Worm (Caenorhabditis elegans) whole organism, L3 larva: ENCODE data around the gene M163.10.

ENCODE experiments used
- R02D3.7 ChIP-seq: fragments of 150-350 bp; optimal IDR thresholded peaks from 2 replicates; lab custom pipeline; 2014; ENCODE audit warnings: missing biosample characterization, missing genetic modification characterization
- ZK546.5 ChIP-seq: sonication (generic microtip); optimal IDR thresholded peaks from 2 replicates; lab custom pipeline; 2017; ENCODE audit warnings: missing biosample characterization, missing genetic modification characterization
- aly-2 ChIP-seq: fragments of 150-350 bp; optimal IDR thresholded peaks from 2 replicates; lab custom pipeline; 2014; ENCODE audit warnings: missing biosample characterization, missing genetic modification characterization
- ama-1 ChIP-seq: fragments of 150-350 bp; optimal IDR thresholded peaks from 2 replicates; lab custom pipeline; 2018
- ceh-16 ChIP-seq: sonication (generic microtip); optimal IDR thresholded peaks from 2 replicates; lab custom pipeline; 2017; ENCODE audit warnings: missing biosample characterization, missing genetic modification characterization
- ceh-28 ChIP-seq: fragments of 150-350 bp; optimal IDR thresholded peaks from 2 replicates; lab custom pipeline; 2014; ENCODE audit warnings: missing biosample characterization, missing genetic modification reagents, missing genetic modification characterization
- ceh-82 ChIP-seq: fragments of 150-350 bp; optimal IDR thresholded peaks from 2 replicates; lab custom pipeline; 2014; ENCODE audit warnings: missing biosample characterization, missing genetic modification characterization
- ceh-9 ChIP-seq: sonication (generic microtip); optimal IDR thresholded peaks from 2 replicates; lab custom pipeline; 2018; ENCODE audit warnings: missing biosample characterization, missing genetic modification characterization
- daf-12 ChIP-seq: fragments of 150-350 bp; optimal IDR thresholded peaks from 2 replicates; lab custom pipeline; 2014; ENCODE audit warnings: missing biosample characterization, missing genetic modification reagents, missing genetic modification characterization
- egl-27 ChIP-seq: sonication (generic microtip); optimal IDR thresholded peaks from 4 replicates; lab custom pipeline; 2017; ENCODE audit warnings: missing biosample characterization, missing genetic modification reagents, missing genetic modification characterization
- egl-5 ChIP-seq: fragments of 150-350 bp; optimal IDR thresholded peaks from 2 replicates; lab custom pipeline; 2017; ENCODE audit warnings: missing biosample characterization, missing genetic modification reagents, missing genetic modification characterization, inconsistent platforms
- elt-1 ChIP-seq: fragments of 150-350 bp; optimal IDR thresholded peaks from 2 replicates; lab custom pipeline; 2014; ENCODE audit warnings: missing biosample characterization, missing genetic modification characterization
- elt-3 ChIP-seq, 3 experiments: fragments of 150-350 bp in 1 of 3; sonication (generic microtip) in 2 of 3; optimal IDR thresholded peaks; 2 replicates in 2 of 3; 4 replicates in 1 of 3; lab custom pipeline; 2014 to 2017; ENCODE audit warnings: missing biosample characterization in 3 of 3, missing genetic modification characterization in 3 of 3
- fkh-10 ChIP-seq: sonication (generic microtip); optimal IDR thresholded peaks from 2 replicates; lab custom pipeline; 2017; ENCODE audit warnings: missing biosample characterization, missing genetic modification reagents, missing genetic modification characterization
- fkh-2 ChIP-seq: fragments of 150-350 bp; optimal IDR thresholded peaks from 2 replicates; lab custom pipeline; 2014; ENCODE audit warnings: missing biosample characterization, missing genetic modification reagents, missing genetic modification characterization
- fos-1 ChIP-seq: fragments of 150-350 bp; optimal IDR thresholded peaks from 2 replicates; lab custom pipeline; 2014; ENCODE audit warnings: missing biosample characterization, missing genetic modification characterization
- hmg-11 ChIP-seq: sonication (generic microtip); optimal IDR thresholded peaks from 2 replicates; lab custom pipeline; 2016; ENCODE audit warnings: missing genetic modification characterization, missing compliant biosample characterization
- jun-1 ChIP-seq: fragments of 150-350 bp; optimal IDR thresholded peaks from 2 replicates; lab custom pipeline; 2014; ENCODE audit warnings: missing biosample characterization, missing genetic modification reagents, missing genetic modification characterization
- lin-15B ChIP-seq: fragments of 150-350 bp; optimal IDR thresholded peaks from 2 replicates; lab custom pipeline; 2014; ENCODE audit warnings: missing biosample characterization, missing genetic modification characterization
- lin-39 ChIP-seq: fragments of 150-350 bp; optimal IDR thresholded peaks from 2 replicates; lab custom pipeline; 2018; ENCODE audit warnings: missing biosample characterization, missing genetic modification reagents, missing genetic modification characterization
- lsy-12 ChIP-seq: sonication (generic microtip); optimal IDR thresholded peaks from 2 replicates; lab custom pipeline; 2016; ENCODE audit warnings: mild to moderate bottlenecking, missing genetic modification characterization, missing compliant biosample characterization
- mdl-1 ChIP-seq: fragments of 150-350 bp; optimal IDR thresholded peaks from 2 replicates; lab custom pipeline; 2014; ENCODE audit warnings: missing biosample characterization, missing genetic modification characterization
- mml-1 ChIP-seq: fragments of 150-350 bp; sonication (generic microtip); optimal IDR thresholded peaks from 3 replicates; lab custom pipeline; 2014; ENCODE audit warnings: missing biosample characterization, missing genetic modification characterization
- nfya-1 ChIP-seq: sonication (generic microtip); optimal IDR thresholded peaks from 2 replicates; lab custom pipeline; 2017; ENCODE audit warnings: missing genetic modification characterization, mild to moderate bottlenecking, missing compliant biosample characterization, antibody characterized with exemption, moderate library complexity; ENCODE audit not compliant: insufficient read depth
- nhr-11 ChIP-seq: fragments of 150-350 bp; optimal IDR thresholded peaks from 2 replicates; lab custom pipeline; 2014; ENCODE audit warnings: missing biosample characterization, missing genetic modification characterization
- nhr-12 ChIP-seq: fragments of 150-350 bp; optimal IDR thresholded peaks from 2 replicates; lab custom pipeline; 2014; ENCODE audit warnings: missing biosample characterization, missing genetic modification characterization
- nhr-23 ChIP-seq: fragments of 150-350 bp; optimal IDR thresholded peaks from 2 replicates; lab custom pipeline; 2014; ENCODE audit warnings: missing biosample characterization, missing genetic modification reagents, missing genetic modification characterization
- nhr-237 ChIP-seq: fragments of 150-350 bp; optimal IDR thresholded peaks from 2 replicates; lab custom pipeline; 2014; ENCODE audit warnings: missing biosample characterization, missing genetic modification characterization
- nhr-25 ChIP-seq: sonication (generic microtip); optimal IDR thresholded peaks from 2 replicates; lab custom pipeline; 2017; ENCODE audit warnings: missing biosample characterization, missing genetic modification characterization
- nhr-28 ChIP-seq: fragments of 150-350 bp; optimal IDR thresholded peaks from 2 replicates; lab custom pipeline; 2014; ENCODE audit warnings: missing biosample characterization, missing genetic modification characterization
- nhr-43 ChIP-seq: sonication (generic microtip); optimal IDR thresholded peaks from 2 replicates; lab custom pipeline; 2016; ENCODE audit warnings: mild to moderate bottlenecking, missing genetic modification characterization, missing compliant biosample characterization; ENCODE audit not compliant: poor library complexity, severe bottlenecking
- nhr-76 ChIP-seq: fragments of 150-350 bp; sonication (generic microtip); optimal IDR thresholded peaks from 5 replicates; lab custom pipeline; 2014; ENCODE audit warnings: missing biosample characterization, missing genetic modification characterization
- nhr-77 ChIP-seq: fragments of 150-350 bp; optimal IDR thresholded peaks from 2 replicates; lab custom pipeline; 2014; ENCODE audit warnings: missing biosample characterization, missing genetic modification characterization
- pha-4 ChIP-seq: fragments of 150-350 bp; optimal IDR thresholded peaks from 2 replicates; lab custom pipeline; 2014; ENCODE audit warnings: missing biosample characterization, missing genetic modification reagents, missing genetic modification characterization
- pqm-1 ChIP-seq: fragments of 150-350 bp; optimal IDR thresholded peaks from 2 replicates; lab custom pipeline; 2017; ENCODE audit warnings: missing biosample characterization, missing genetic modification characterization, inconsistent platforms
- sea-2 ChIP-seq: fragments of 150-350 bp; sonication (generic microtip); optimal IDR thresholded peaks from 4 replicates; lab custom pipeline; 2014; ENCODE audit warnings: missing biosample characterization, missing genetic modification reagents, missing genetic modification characterization
- skn-1 ChIP-seq: fragments of 150-350 bp; optimal IDR thresholded peaks from 2 replicates; lab custom pipeline; 2014; ENCODE audit warnings: missing biosample characterization, missing genetic modification characterization
- snpc-4 ChIP-seq: fragments of 150-350 bp; optimal IDR thresholded peaks from 2 replicates; lab custom pipeline; 2014; ENCODE audit warnings: missing biosample characterization, missing genetic modification characterization
- tbx-2 ChIP-seq: sonication (generic microtip); optimal IDR thresholded peaks from 2 replicates; lab custom pipeline; 2016; ENCODE audit warnings: mild to moderate bottlenecking, missing genetic modification characterization, missing compliant biosample characterization
- unc-39 ChIP-seq: sonication (generic microtip); optimal IDR thresholded peaks from 4 replicates; lab custom pipeline; 2017; ENCODE audit warnings: missing biosample characterization, missing genetic modification characterization
- unc-62 ChIP-seq: fragments of 150-350 bp; sonication (generic microtip); optimal IDR thresholded peaks from 4 replicates; lab custom pipeline; 2014; ENCODE audit warnings: missing biosample characterization, missing genetic modification reagents, missing genetic modification characterization
- zag-1 ChIP-seq: fragments of 150-350 bp; optimal IDR thresholded peaks from 2 replicates; lab custom pipeline; 2014; ENCODE audit warnings: missing biosample characterization, missing genetic modification characterization
- ztf-4 ChIP-seq: fragments of 150-350 bp; optimal IDR thresholded peaks from 2 replicates; lab custom pipeline; 2014; ENCODE audit warnings: missing biosample characterization, missing genetic modification characterization

M163.10 gene

DNA sequence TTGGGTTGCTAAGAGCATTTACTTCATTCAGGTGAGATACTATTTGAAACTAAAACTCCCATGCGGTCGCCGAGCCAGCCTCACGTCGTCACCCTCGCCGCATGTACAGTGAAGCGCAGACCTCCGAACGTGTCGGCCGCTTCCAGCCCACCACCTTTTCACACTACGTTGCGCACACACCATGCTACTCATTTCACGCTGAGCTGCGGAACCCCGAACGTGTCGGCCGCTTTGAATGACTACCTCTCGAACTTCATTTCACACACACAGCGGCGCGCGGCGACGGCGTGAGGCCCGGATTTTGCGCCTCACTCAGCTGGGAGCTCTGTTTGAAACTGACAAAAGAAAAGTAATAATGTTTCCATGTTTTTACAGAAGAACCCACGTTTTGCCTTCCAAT lies 10.8 kb downstream of the M163.10 start:
- no peak for TF ChIP-seq skn-1
- peak; percentile 11 for TF ChIP-seq snpc-4

ce11 chrX:14484827-14485226 lies 14.0 kb downstream of the M163.10 start, which contains the start of gene M163.8:
Gene M163.8, plus strand, starts transcription at chrX:14485127.
- no peak for TF ChIP-seq egl-5 (tag; lab: Kevin White, UChicago)
- no peak for TF ChIP-seq mdl-1 (tag; lab: Kevin White, UChicago)
- TF ChIP-seq fos-1 (tag; lab: Kevin White, UChicago): no peak
- no peak for TF ChIP-seq ztf-4 (tag; lab: Kevin White, UChicago)
- TF ChIP-seq elt-3 (tag; optimal IDR thresholded peaks at IDR 0.05; lab: Kevin White, UChicago): no peak
- TF ChIP-seq nhr-11 (tag; lab: Kevin White, UChicago): no peak
- TF ChIP-seq, all 47 proteins: peak for 0

DNA sequence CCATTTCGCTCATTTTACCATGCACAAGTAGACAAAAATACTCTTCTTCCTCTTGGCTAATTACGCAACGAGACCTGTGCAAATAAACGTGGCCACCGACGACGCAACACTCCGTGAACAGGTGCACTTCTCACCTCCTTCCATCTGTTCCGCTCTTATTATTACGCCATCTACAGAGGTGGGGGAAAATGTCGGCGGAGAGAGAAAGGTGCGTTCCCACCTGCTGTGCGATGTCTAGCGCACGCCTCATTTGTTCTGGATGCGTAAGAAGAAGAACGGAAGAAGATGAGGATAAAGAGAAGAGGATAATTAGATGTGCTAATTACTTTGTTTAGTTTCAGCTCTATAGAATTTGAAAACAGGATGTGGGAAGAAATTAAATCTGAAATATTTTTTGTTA lies 15.7 kb downstream of the M163.10 start:
- no peak for TF ChIP-seq ztf-4 (tag; lab: Kevin White, UChicago)
- no peak for TF ChIP-seq nhr-12
- TF ChIP-seq skn-1: no peak
- no peak for TF ChIP-seq ceh-28 (tag; lab: Kevin White, UChicago)
- no peak for TF ChIP-seq daf-12 (tag; lab: Kevin White, UChicago)
- no peak for TF ChIP-seq fkh-2
- no peak for TF ChIP-seq unc-39
- no peak for TF ChIP-seq aly-2 (tag; lab: Kevin White, UChicago)
- TF ChIP-seq egl-27 (tag; lab: Kevin White, UChicago): no peak
- no peak for TF ChIP-seq mml-1 (tag; lab: Kevin White, UChicago)
- no peak for TF ChIP-seq unc-62 (GFP tag; lab: Kevin White, UChicago)
- TF ChIP-seq sea-2 (GFP tag; lab: Kevin White, UChicago): no peak
- no peak for TF ChIP-seq fkh-10

DNA sequence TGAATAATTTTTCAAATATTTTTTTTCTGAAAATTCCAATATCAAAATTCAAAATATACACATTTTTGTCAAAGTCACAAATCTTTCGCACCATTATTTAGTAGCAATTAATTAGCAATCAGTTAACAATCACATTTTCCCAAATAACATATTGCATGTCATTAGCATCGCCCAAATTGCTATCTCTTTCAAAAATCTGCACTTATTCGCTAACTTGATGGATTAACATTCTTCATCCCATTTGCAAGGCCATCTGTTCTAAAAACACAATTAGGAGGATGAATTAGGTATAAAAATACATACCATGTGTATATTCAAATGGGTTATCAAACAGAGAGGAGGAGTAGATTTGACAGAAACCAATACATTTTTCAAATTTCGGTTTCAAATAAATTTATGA lies 16.5 kb downstream of the M163.10 start:
- TF ChIP-seq nhr-25 (tag; lab: Kevin White, UChicago) (peak; percentile 68), elt-1 (tag; lab: Kevin White, UChicago) (peak; percentile 29), ceh-9 (tag; lab: Kevin White, UChicago) (no peak)
- TF ChIP-seq, all 47 proteins: peak for 2

ce11 chrX:14487832-14488231 lies 17.0 kb downstream of the M163.10 start:
- TF ChIP-seq unc-39 (no peak), pha-4 (tag; lab: Kevin White, UChicago) (no peak), elt-1 (tag; lab: Kevin White, UChicago) (peak; percentile 66), ceh-16 (tag; lab: Kevin White, UChicago) (no peak), nhr-28 (no peak), hmg-11 (no peak), nfya-1 (tag; lab: Kevin White, UChicago) (no peak), fkh-10 (no peak), ceh-28 (tag; lab: Kevin White, UChicago) (no peak), lin-39 (tag; lab: Kevin White, UChicago) (peak; percentile 25), mml-1 (tag; lab: Kevin White, UChicago) (no peak), nhr-237 (tag; lab: Kevin White, UChicago) (no peak)

DNA sequence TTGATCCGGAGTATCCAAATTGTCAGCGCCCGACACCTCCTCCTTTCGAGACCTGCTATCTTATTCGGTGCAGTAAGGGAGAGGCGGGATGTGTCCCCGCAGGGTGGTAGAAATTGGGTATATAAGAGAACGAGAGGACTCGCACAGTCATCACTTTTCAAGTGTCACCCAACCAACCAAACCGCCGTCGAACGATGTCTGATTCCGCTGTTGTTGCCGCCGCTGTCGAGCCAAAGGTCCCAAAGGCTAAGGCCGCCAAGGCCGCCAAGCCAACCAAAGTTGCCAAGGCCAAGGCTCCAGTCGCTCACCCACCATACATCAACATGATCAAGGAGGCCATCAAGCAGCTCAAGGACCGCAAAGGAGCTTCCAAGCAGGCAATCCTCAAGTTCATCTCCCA lies 19.2 kb downstream of the M163.10 start, which contains the start of gene his-24:
Gene his-24 (plus strand): TSS at position 150 of the 400 bp plus-strand sequence.
- TF ChIP-seq ceh-82 (tag; lab: Kevin White, UChicago): peak; percentile 38
- no peak for TF ChIP-seq ZK546.5 (tag; lab: Kevin White, UChicago)
- peak; percentile 49 for TF ChIP-seq egl-27 (tag; lab: Kevin White, UChicago)
- peak; percentile 3 for TF ChIP-seq nhr-77 (tag; lab: Kevin White, UChicago)
- peak; percentile 18 for TF ChIP-seq tbx-2
- TF ChIP-seq snpc-4: peak; percentile 33
- peak; percentile 86 for TF ChIP-seq nhr-23
- no peak for TF ChIP-seq nhr-76 (tag; lab: Kevin White, UChicago)
- TF ChIP-seq zag-1: no peak
- peak; percentile 91 for TF ChIP-seq ama-1 (lab: Kevin White, UChicago)
- TF ChIP-seq fkh-2: no peak
- TF ChIP-seq nfya-1 (tag; lab: Kevin White, UChicago): peak; percentile 72
- no peak for TF ChIP-seq sea-2 (GFP tag; lab: Kevin White, UChicago)
- TF ChIP-seq elt-3 (tag; optimal IDR thresholded peaks at IDR 0.05; lab: Kevin White, UChicago): peak in 1 of 3 experiments; percentile 10
- peak; percentile 16 for TF ChIP-seq R02D3.7 (tag; lab: Kevin White, UChicago)
- TF ChIP-seq pha-4 (tag; lab: Kevin White, UChicago): peak; percentile 81
- peak; percentile 94 for TF ChIP-seq nhr-25 (tag; lab: Kevin White, UChicago)
- peak; percentile 82 for TF ChIP-seq skn-1
- TF ChIP-seq jun-1: peak; percentile 60
- peak; percentile 75 for TF ChIP-seq lsy-12 (tag; lab: Kevin White, UChicago)
- no peak for TF ChIP-seq lin-15B
- no peak for TF ChIP-seq unc-39
- TF ChIP-seq nhr-43: peak; percentile 60
- TF ChIP-seq ceh-16 (tag; lab: Kevin White, UChicago): no peak
- peak; percentile 92 for TF ChIP-seq lin-39 (tag; lab: Kevin White, UChicago)
- TF ChIP-seq elt-1 (tag; lab: Kevin White, UChicago): peak; percentile 7
- no peak for TF ChIP-seq pqm-1
